Worm (Caenorhabditis elegans) whole organism, L4 larva: ENCODE results near the gene srx-9.

ENCODE experiments used
- D1046.2 ChIP-seq: fragments of 200-800 bp; sonication (Bioruptor generic); IDR thresholded peaks from 2 replicates; pipeline ENCODE4 v1.3.6; 2022; ENCODE audit warnings: missing genetic modification characterization, missing compliant biosample characterization
- F10B5.3 ChIP-seq: sonication (generic microtip); optimal IDR thresholded peaks from 2 replicates; lab custom pipeline; 2016; ENCODE audit warnings: mild to moderate bottlenecking, missing genetic modification characterization, missing compliant biosample characterization
- F26F4.8 ChIP-seq: fragments of 200-800 bp; sonication (Bioruptor generic); conservative IDR thresholded peaks from 2 replicates; pipeline ENCODE4 v1.3.6; 2022; ENCODE audit warnings: missing genetic modification characterization, missing compliant biosample characterization
- R02D3.7 ChIP-seq: fragments of 150-350 bp; sonication (generic microtip); optimal IDR thresholded peaks from 3 replicates; lab custom pipeline; 2014; ENCODE audit warnings: missing biosample characterization, missing genetic modification characterization
- Y105C5A.15 ChIP-seq: fragments of 200-800 bp; sonication (Bioruptor generic); IDR thresholded peaks from 2 replicates; pipeline ENCODE4 v1.3.6; 2022; ENCODE audit warnings: missing genetic modification characterization, missing compliant biosample characterization
- Y75B8A.6 ChIP-seq: fragments of 200-800 bp; sonication (Bioruptor generic); IDR thresholded peaks from 2 replicates; pipeline ENCODE4 v1.3.6; 2022; ENCODE audit warnings: missing genetic modification reagents, missing genetic modification characterization, missing compliant biosample characterization
- ZK337.2 ChIP-seq: fragments of 200-800 bp; sonication (Bioruptor generic); IDR thresholded peaks from 2 replicates; pipeline ENCODE4 v1.3.6; 2022; ENCODE audit warnings: missing genetic modification reagents, missing genetic modification characterization, missing compliant biosample characterization
- aha-1 ChIP-seq: fragments of 150-350 bp; peaks from one replicate; lab custom pipeline; 2014; ENCODE audit warnings: missing biosample characterization, missing genetic modification characterization
- aly-2 ChIP-seq: sonication (generic microtip); optimal IDR thresholded peaks from 2 replicates; lab custom pipeline; 2018; ENCODE audit warnings: missing biosample characterization, missing genetic modification characterization
- ama-1 ChIP-seq: fragments of 150-350 bp; optimal IDR thresholded peaks from 2 replicates; lab custom pipeline; 2014; ENCODE audit warnings: inconsistent platforms, mixed read lengths
- arid-1 ChIP-seq: fragments of 200-800 bp; sonication (Bioruptor generic); conservative IDR thresholded peaks from 2 replicates; pipeline ENCODE4 v1.3.6; 2022; ENCODE audit warnings: missing genetic modification reagents, missing genetic modification characterization, missing compliant biosample characterization
- ceh-44 ChIP-seq: fragments of 200-800 bp; sonication (Bioruptor generic); IDR thresholded peaks from 2 replicates; pipeline ENCODE4 v1.3.6; 2022; ENCODE audit warnings: missing genetic modification reagents, missing genetic modification characterization, missing compliant biosample characterization
- ces-1 ChIP-seq: fragments of 150-350 bp; sonication (generic microtip); optimal IDR thresholded peaks from 4 replicates; lab custom pipeline; 2014; ENCODE audit warnings: missing biosample characterization, missing genetic modification reagents, missing genetic modification characterization
- ctbp-1 ChIP-seq: fragments of 200-800 bp; sonication (Bioruptor generic); IDR thresholded peaks from 2 replicates; pipeline ENCODE4 v1.3.6; 2022; ENCODE audit warnings: missing genetic modification reagents, missing genetic modification characterization, missing compliant biosample characterization
- daf-12 ChIP-seq: fragments of 150-350 bp; optimal IDR thresholded peaks from 2 replicates; lab custom pipeline; 2014; ENCODE audit warnings: missing biosample characterization, missing genetic modification reagents, missing genetic modification characterization
- daf-19 ChIP-seq: fragments of 200-800 bp; sonication (Bioruptor generic); conservative IDR thresholded peaks from 2 replicates; pipeline ENCODE4 v1.3.6; 2022; ENCODE audit warnings: missing genetic modification characterization, missing compliant biosample characterization
- dmd-9 ChIP-seq: fragments of 200-800 bp; sonication (Bioruptor generic); IDR thresholded peaks from 2 replicates; pipeline ENCODE4 v1.3.6; 2022; ENCODE audit warnings: missing genetic modification reagents, missing genetic modification characterization, missing compliant biosample characterization
- dve-1 ChIP-seq: sonication (generic microtip); optimal IDR thresholded peaks from 2 replicates; lab custom pipeline; 2017; ENCODE audit warnings: antibody characterized with exemption, mild to moderate bottlenecking, missing genetic modification characterization, missing compliant biosample characterization; ENCODE audit not compliant: insufficient read depth
- gei-8 ChIP-seq: fragments of 200-800 bp; sonication (Bioruptor generic); optimal IDR thresholded peaks from 2 replicates; lab custom pipeline; 2018; ENCODE audit warnings: mild to moderate bottlenecking, missing genetic modification characterization, missing compliant biosample characterization
- hlh-30 ChIP-seq: sonication (generic microtip); optimal IDR thresholded peaks from 2 replicates; lab custom pipeline; 2017; ENCODE audit warnings: antibody characterized with exemption, mild to moderate bottlenecking, missing genetic modification characterization, missing compliant biosample characterization; ENCODE audit not compliant: insufficient read depth
- hmg-1.1 ChIP-seq: fragments of 200-800 bp; sonication (Bioruptor generic); IDR thresholded peaks from 2 replicates; pipeline ENCODE4 v1.3.6; 2022; ENCODE audit warnings: missing genetic modification reagents, missing genetic modification characterization, missing compliant biosample characterization
- jun-1 ChIP-seq: fragments of 150-350 bp; optimal IDR thresholded peaks from 2 replicates; lab custom pipeline; 2014; ENCODE audit warnings: missing biosample characterization, missing genetic modification reagents, missing genetic modification characterization
- lim-7 ChIP-seq: fragments of 200-800 bp; sonication (Bioruptor generic); IDR thresholded peaks from 2 replicates; pipeline ENCODE4 v1.3.6; 2022; ENCODE audit warnings: missing genetic modification characterization, missing compliant biosample characterization
- lin-15B ChIP-seq: fragments of 150-350 bp; sonication (generic microtip); optimal IDR thresholded peaks from 3 replicates; lab custom pipeline; 2014; ENCODE audit warnings: missing biosample characterization, missing genetic modification characterization
- lin-29 ChIP-seq: fragments of 200-800 bp; sonication (Bioruptor generic); IDR thresholded peaks from 2 replicates; pipeline ENCODE4 v1.3.6; 2022; ENCODE audit warnings: missing genetic modification reagents, missing genetic modification characterization, missing compliant biosample characterization
- lin-38 ChIP-seq: fragments of 200-800 bp; sonication (Bioruptor generic); IDR thresholded peaks from 2 replicates; pipeline ENCODE4 v1.3.6; 2022; ENCODE audit warnings: missing genetic modification reagents, missing genetic modification characterization, missing compliant biosample characterization
- lin-39 ChIP-seq: fragments of 150-350 bp; optimal IDR thresholded peaks from 2 replicates; lab custom pipeline; 2014; ENCODE audit warnings: missing biosample characterization, missing genetic modification reagents, missing genetic modification characterization
- lsy-2 ChIP-seq, 2 experiments: fragments of 150-350 bp in 1 of 2; sonication (generic microtip) in 1 of 2; optimal IDR thresholded peaks; 2 replicates each; lab custom pipeline; 2014 to 2017; ENCODE audit warnings: missing biosample characterization in 2 of 2, missing genetic modification characterization in 2 of 2
- madf-5 ChIP-seq, 2 experiments: fragments of 200-800 bp; sonication (Bioruptor generic); IDR thresholded peaks; 2 replicates each; pipeline ENCODE4 v1.3.6; 2022; ENCODE audit warnings: missing compliant biosample characterization in 2 of 2, missing genetic modification characterization in 2 of 2
- mes-2 ChIP-seq: sonication (generic microtip); optimal IDR thresholded peaks from 2 replicates; lab custom pipeline; 2016; ENCODE audit warnings: missing genotype, mild to moderate bottlenecking, missing genetic modification characterization, missing compliant biosample characterization; ENCODE audit not compliant: poor library complexity, severe bottlenecking
- nhr-111 ChIP-seq: fragments of 200-800 bp; sonication (Bioruptor generic); optimal IDR thresholded peaks from 2 replicates; lab custom pipeline; 2018; ENCODE audit warnings: mild to moderate bottlenecking, missing genetic modification characterization, missing compliant biosample characterization
- nhr-237 ChIP-seq: sonication (generic microtip); optimal IDR thresholded peaks from 2 replicates; lab custom pipeline; 2017; ENCODE audit warnings: missing biosample characterization, missing genetic modification characterization
- nhr-25 ChIP-seq: sonication (generic microtip); optimal IDR thresholded peaks from 2 replicates; lab custom pipeline; 2017; ENCODE audit warnings: missing genetic modification characterization, mild to moderate bottlenecking, missing compliant biosample characterization, antibody characterized with exemption, moderate library complexity, borderline replicate concordance; ENCODE audit not compliant: insufficient read depth
- nhr-28 ChIP-seq: fragments of 150-350 bp; optimal IDR thresholded peaks from 2 replicates; lab custom pipeline; 2014; ENCODE audit warnings: missing biosample characterization, missing genetic modification characterization
- nhr-41 ChIP-seq: fragments of 200-800 bp; sonication (Bioruptor generic); IDR thresholded peaks from 2 replicates; pipeline ENCODE4 v1.3.6; 2022; ENCODE audit warnings: missing genetic modification reagents, missing genetic modification characterization, missing compliant biosample characterization
- rbr-2 ChIP-seq: sonication (generic microtip); optimal IDR thresholded peaks from 2 replicates; lab custom pipeline; 2016; ENCODE audit warnings: missing genotype, missing genetic modification characterization, missing compliant biosample characterization
- sdz-12 ChIP-seq: fragments of 200-800 bp; sonication (Bioruptor generic); optimal IDR thresholded peaks from 2 replicates; lab custom pipeline; 2018; ENCODE audit warnings: mild to moderate bottlenecking, missing genetic modification characterization, missing compliant biosample characterization
- snpc-1.2 ChIP-seq: fragments of 200-800 bp; sonication (Bioruptor generic); IDR thresholded peaks from 2 replicates; pipeline ENCODE4 v1.3.6; 2022; ENCODE audit warnings: missing genetic modification reagents, missing genetic modification characterization, missing compliant biosample characterization
- spr-1 ChIP-seq: sonication (generic microtip); optimal IDR thresholded peaks from 2 replicates; lab custom pipeline; 2016; ENCODE audit warnings: mild to moderate bottlenecking, missing genetic modification characterization, missing compliant biosample characterization
- spr-3 ChIP-seq: fragments of 200-800 bp; sonication (Bioruptor generic); optimal IDR thresholded peaks from 2 replicates; lab custom pipeline; 2018; ENCODE audit warnings: mild to moderate bottlenecking, missing genetic modification characterization, missing compliant biosample characterization
- tra-1 ChIP-seq: fragments of 200-800 bp; sonication (Bioruptor generic); IDR thresholded peaks from 2 replicates; pipeline ENCODE4 v1.3.6; 2022; ENCODE audit warnings: missing genetic modification reagents, missing genetic modification characterization, missing compliant biosample characterization
- unc-130 ChIP-seq: sonication (generic microtip); optimal IDR thresholded peaks from 2 replicates; lab custom pipeline; 2016; ENCODE audit warnings: missing genetic modification reagents, missing genetic modification characterization, missing compliant biosample characterization
- unc-62 ChIP-seq, 3 experiments: fragments of 150-350 bp in 1 of 3; sonication (generic microtip); optimal IDR thresholded peaks in 2 of 3; peaks in 1 of 3; 1 replicate in 1 of 3; 2 replicates in 2 of 3; lab custom pipeline; 2014 to 2017; ENCODE audit warnings: missing biosample characterization in 3 of 3, missing genetic modification characterization in 3 of 3, missing genetic modification reagents in 3 of 3, missing genotype in 1 of 3
- zfp-2 ChIP-seq: sonication (generic microtip); optimal IDR thresholded peaks from 2 replicates; lab custom pipeline; 2016; ENCODE audit warnings: mild to moderate bottlenecking, missing genetic modification characterization, missing compliant biosample characterization
- zfp-3 ChIP-seq: fragments of 200-800 bp; sonication (Bioruptor generic); conservative IDR thresholded peaks from 2 replicates; pipeline ENCODE4 v1.3.6; 2022; ENCODE audit warnings: missing genetic modification reagents, missing genetic modification characterization, missing compliant biosample characterization
- ztf-11 ChIP-seq: fragments of 150-350 bp; optimal IDR thresholded peaks from 2 replicates; lab custom pipeline; 2014; ENCODE audit warnings: missing biosample characterization, missing genetic modification characterization
- ztf-7 ChIP-seq: fragments of 150-350 bp; optimal IDR thresholded peaks from 2 replicates; lab custom pipeline; 2014; ENCODE audit warnings: missing biosample characterization, missing genetic modification characterization

Gene srx-9

DNA sequence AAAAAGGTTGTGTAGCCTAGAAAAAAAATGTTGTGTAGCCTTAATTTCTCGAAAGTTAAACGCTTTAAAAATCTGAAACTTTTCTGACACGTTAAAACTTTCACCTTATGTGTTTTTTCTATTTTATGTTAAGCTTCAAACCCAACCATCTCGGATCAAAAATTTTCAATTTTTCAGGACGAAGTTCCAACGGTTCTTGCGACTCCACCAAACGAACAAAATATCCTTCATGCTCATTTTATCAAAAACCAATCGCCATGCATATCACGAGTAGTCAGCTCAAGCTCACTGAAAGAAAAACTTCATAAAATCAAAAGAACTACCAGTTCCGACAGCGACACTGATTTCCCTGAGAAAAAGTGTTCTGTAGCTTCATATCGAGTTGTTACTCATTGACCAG, 41.2 kb upstream of the srx-9 start:
- TF ChIP-seq nhr-41 (GFP tag; lab: Robert Waterston, UW) = no peak
- peak; percentile 90 for TF ChIP-seq aha-1
- no peak for TF ChIP-seq spr-1 (tag; lab: Kevin White, UChicago)

DNA sequence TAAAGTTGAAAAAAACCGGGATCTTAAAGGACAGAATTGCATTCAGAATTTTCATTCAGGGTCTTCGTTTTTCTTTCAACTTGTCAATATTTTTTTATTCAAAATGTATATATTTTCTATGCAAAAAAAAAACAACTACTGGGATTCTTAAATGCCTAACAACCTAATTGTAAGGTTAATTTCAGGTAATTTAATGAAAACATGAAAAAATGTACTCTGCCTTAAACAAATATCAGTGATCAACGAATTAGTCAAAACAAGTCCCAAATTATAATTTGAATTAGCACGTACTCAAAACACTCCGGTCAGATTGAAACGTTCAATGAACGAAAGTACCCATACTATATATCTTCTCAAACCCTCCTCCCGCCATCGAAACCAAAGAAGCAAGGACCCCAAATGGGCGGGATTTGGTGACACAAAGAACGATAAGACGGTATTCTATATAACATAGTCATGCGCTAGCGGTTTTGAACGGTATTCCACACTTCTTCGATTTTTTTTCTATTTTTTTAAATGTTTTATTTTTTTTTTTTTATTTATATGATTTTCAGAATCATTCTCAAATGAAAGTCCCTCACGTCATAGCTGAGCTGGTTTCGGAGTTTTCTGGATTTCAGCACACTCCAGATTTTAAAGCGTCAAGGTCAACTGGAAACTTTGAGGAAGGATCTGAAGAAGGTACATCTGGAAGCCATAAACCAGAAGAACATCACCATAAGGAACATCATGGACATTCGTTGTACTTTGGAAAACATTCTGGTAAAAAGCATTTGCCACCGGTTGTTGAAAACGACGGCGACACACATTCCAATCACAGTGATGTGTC, 40.3 kb upstream of the srx-9 start, which contains the start of the genes ddo-2 and F25E5.8:
Gene ddo-2, minus strand, starts transcription at position 330 of the 829 bp plus-strand sequence.
Gene F25E5.8, plus strand, starts transcription at position 555 of the 829 bp plus-strand sequence.
- TF ChIP-seq ctbp-1 (GFP tag; lab: Robert Waterston, UW) (no peak), Y105C5A.15 (GFP tag; lab: Robert Waterston, UW) (no peak), daf-12 (tag; lab: Kevin White, UChicago) (no peak), lsy-2 (tag; optimal IDR thresholded peaks at IDR 0.05; lab: Kevin White, UChicago) (no peak), madf-5 (GFP tag; IDR thresholded peaks at IDR 0.05; lab: Robert Waterston, UW) (no peak), mes-2 (no peak), ztf-11 (no peak), nhr-237 (no peak), ces-1 (GFP tag; lab: Kevin White, UChicago) (no peak), lin-29 (GFP tag; lab: Robert Waterston, UW) (no peak), tra-1 (GFP tag; lab: Robert Waterston, UW) (no peak), D1046.2 (GFP tag; lab: Robert Waterston, UW) (no peak), ceh-44 (GFP tag; lab: Robert Waterston, UW) (no peak), ZK337.2 (no peak), Y75B8A.6 (GFP tag; lab: Robert Waterston, UW) (no peak), zfp-2 (no peak), rbr-2 (tag; lab: Kevin White, UChicago) (no peak), snpc-1.2 (GFP tag; lab: Robert Waterston, UW) (no peak), lim-7 (no peak), spr-1 (tag; lab: Kevin White, UChicago) (no peak), lin-15B (no peak), unc-130 (GFP tag; lab: Kevin White, UChicago) (no peak), zfp-3 (GFP tag; lab: Robert Waterston, UW) (0 out of 2 replicates have a peak, but pooled peaks have one; percentile 22), aha-1 (peak; percentile 97), R02D3.7 (no peak), nhr-41 (GFP tag; lab: Robert Waterston, UW) (no peak), dve-1 (tag; lab: Kevin White, UChicago) (peak; percentile 15), nhr-25 (tag; lab: Kevin White, UChicago) (no peak), F10B5.3 (tag; lab: Kevin White, UChicago) (no peak), gei-8 (GFP tag; lab: Kevin White, UChicago) (no peak), daf-19 (GFP tag; lab: Robert Waterston, UW) (no peak), ztf-7 (no peak), F26F4.8 (GFP tag; lab: Robert Waterston, UW) (no peak), hmg-1.1 (0 out of 2 replicates have a peak, but pooled peaks have one; percentile 28), sdz-12 (GFP tag; lab: Kevin White, UChicago) (no peak), jun-1 (tag; lab: Kevin White, UChicago) (no peak), nhr-111 (no peak), dmd-9 (no peak), aly-2 (tag; lab: Kevin White, UChicago) (no peak), ama-1 (lab: Kevin White, UChicago) (peak; percentile 74), nhr-28 (peak; percentile 55), spr-3 (GFP tag; lab: Kevin White, UChicago) (no peak), unc-62 (GFP tag; optimal IDR thresholded peaks at IDR 0.05 in 1 of 2; lab: Kevin White, UChicago) (no peak), unc-62 (tag; optimal IDR thresholded peaks at IDR 0.05; lab: Kevin White, UChicago) (no peak), hlh-30 (tag; lab: Kevin White, UChicago) (peak; percentile 33), lin-39 (tag; lab: Kevin White, UChicago) (no peak), lin-38 (GFP tag; lab: Robert Waterston, UW) (no peak), arid-1 (GFP tag; lab: Robert Waterston, UW) (no peak)
